Worm (Caenorhabditis elegans) whole organism, early embryonic: ENCODE results near the gene M04D8.7.

Source experiments
- B0310.2 ChIP-seq: sonication (generic microtip); optimal IDR thresholded peaks from 2 replicates; lab custom pipeline; 2016; ENCODE audit warnings: mild to moderate bottlenecking, missing genetic modification characterization, missing compliant biosample characterization
- aly-1 ChIP-seq: sonication (generic microtip); optimal IDR thresholded peaks from 2 replicates; lab custom pipeline; 2016; ENCODE audit warnings: missing genetic modification characterization, missing compliant biosample characterization
- ama-1 ChIP-seq: fragments of 150-350 bp; optimal IDR thresholded peaks from 2 replicates; lab custom pipeline; 2014
- ceh-36 ChIP-seq: sonication (generic microtip); optimal IDR thresholded peaks from 2 replicates; lab custom pipeline; 2016; ENCODE audit warnings: missing genetic modification characterization, inconsistent platforms, missing compliant biosample characterization
- flt-1 ChIP-seq: fragments of 200-800 bp; sonication (Bioruptor generic); IDR thresholded peaks from 2 replicates; pipeline ENCODE4 v1.3.6; 2022; ENCODE audit warnings: missing genetic modification characterization, missing compliant biosample characterization
- hmbx-1 ChIP-seq: sonication (generic microtip); optimal IDR thresholded peaks from 2 replicates; lab custom pipeline; 2016; ENCODE audit warnings: mild to moderate bottlenecking, missing genetic modification characterization, missing compliant biosample characterization
- hmg-4 ChIP-seq: fragments of 200-800 bp; sonication (Bioruptor generic); optimal IDR thresholded peaks from 2 replicates; lab custom pipeline; 2018; ENCODE audit warnings: mild to moderate bottlenecking, missing genetic modification characterization, missing compliant biosample characterization
- hnd-1 ChIP-seq: sonication (generic microtip); optimal IDR thresholded peaks from 2 replicates; lab custom pipeline; 2016; ENCODE audit warnings: missing genetic modification characterization, missing compliant biosample characterization
- pes-1 ChIP-seq: fragments of 200-800 bp; sonication (Bioruptor generic); IDR thresholded peaks from 2 replicates; pipeline ENCODE4 v1.3.6; 2022; ENCODE audit warnings: missing genetic modification reagents, missing genetic modification characterization, missing compliant biosample characterization
- scrt-1 ChIP-seq: fragments of 200-800 bp; sonication (Bioruptor generic); IDR thresholded peaks from 2 replicates; pipeline ENCODE4 v1.3.6; 2022; ENCODE audit warnings: missing genetic modification characterization, missing compliant biosample characterization
- sea-1 ChIP-seq: fragments of 200-800 bp; sonication (Bioruptor generic); conservative IDR thresholded peaks from 2 replicates; pipeline ENCODE4 v1.3.6; 2022; ENCODE audit warnings: missing genetic modification characterization, missing compliant biosample characterization
- tbx-11 ChIP-seq: fragments of 200-800 bp; sonication (Bioruptor generic); IDR thresholded peaks from 2 replicates; pipeline ENCODE4 v1.3.6; 2022; ENCODE audit warnings: missing genetic modification characterization, missing compliant biosample characterization
- tbx-37 ChIP-seq: fragments of 200-800 bp; sonication (Bioruptor generic); conservative IDR thresholded peaks from 2 replicates; pipeline ENCODE4 v1.3.6; 2022; ENCODE audit warnings: missing genetic modification reagents, missing genetic modification characterization, missing compliant biosample characterization
- tra-4 ChIP-seq: sonication (generic microtip); optimal IDR thresholded peaks from 2 replicates; lab custom pipeline; 2017; ENCODE audit warnings: missing genetic modification characterization, missing compliant biosample characterization

ce11 chrIII:10056033-10056432 lies 18.8 kb downstream of the M04D8.7 start, which contains the start of gene T16G12.10:
- TF ChIP-seq hmbx-1 (tag; lab: Kevin White, UChicago) (no peak), flt-1 (GFP tag; lab: Robert Waterston, UW) (no peak), tra-4 (tag; lab: Kevin White, UChicago) (no peak), tbx-37 (GFP tag; lab: Robert Waterston, UW) (no peak), sea-1 (no peak), ceh-36 (tag; lab: Kevin White, UChicago) (no peak), tbx-11 (no peak), ama-1 (lab: Kevin White, UChicago) (no peak), hnd-1 (no peak), pes-1 (GFP tag; lab: Robert Waterston, UW) (no peak), hmg-4 (GFP tag; lab: Kevin White, UChicago) (no peak), B0310.2 (tag; lab: Kevin White, UChicago) (no peak), scrt-1 (GFP tag; lab: Robert Waterston, UW) (no peak), aly-1 (no peak)
